Fruit fly (Drosophila melanogaster) whole organism, prepupa: ENCODE data around the gene Osi11.

ENCODE experiments used
- CG11762 ChIP-seq: fragments of 200-800 bp; sonication (Bioruptor generic); optimal IDR thresholded peaks from 3 replicates; lab custom pipeline; 2016; ENCODE audit warnings: missing biosample characterization, missing genetic modification characterization; ENCODE audit not compliant: insufficient read depth
- CG6854 ChIP-seq: fragments of 200-800 bp; sonication (Bioruptor generic); optimal IDR thresholded peaks from 2 replicates; lab custom pipeline; 2017; ENCODE audit warnings: missing biosample characterization, mild to moderate bottlenecking, missing genetic modification characterization
- CG7368 ChIP-seq: fragments of 200-800 bp; sonication (Bioruptor generic); optimal IDR thresholded peaks from 3 replicates; lab custom pipeline; 2016; ENCODE audit warnings: missing biosample characterization, missing genetic modification characterization
- Eip75B ChIP-seq: fragments of 200-800 bp; sonication (Bioruptor generic); optimal IDR thresholded peaks from 3 replicates; lab custom pipeline; 2016; ENCODE audit warnings: missing biosample characterization, missing genetic modification characterization
- Hr39 ChIP-seq: fragments of 200-800 bp; sonication (Bioruptor generic); optimal IDR thresholded peaks from 2 replicates; lab custom pipeline; 2016; ENCODE audit warnings: missing biosample characterization, missing genetic modification characterization
- Sox102F ChIP-seq: fragments of 200-800 bp; sonication (Bioruptor generic); optimal IDR thresholded peaks from 2 replicates; lab custom pipeline; 2016; ENCODE audit warnings: missing biosample characterization, mild to moderate bottlenecking, missing genetic modification characterization
- acj6 ChIP-seq: fragments of 200-800 bp; sonication (Bioruptor generic); optimal IDR thresholded peaks from 3 replicates; lab custom pipeline; 2016; ENCODE audit warnings: missing biosample characterization, missing genetic modification characterization
- vri ChIP-seq: fragments of 200-800 bp; sonication (Bioruptor generic); optimal IDR thresholded peaks from 3 replicates; lab custom pipeline; 2016; ENCODE audit warnings: missing biosample characterization, mild to moderate bottlenecking, missing genetic modification characterization

- TF ChIP-seq Eip75B (GFP tag; lab: Kevin White, UChicago) (no peak), vri (GFP tag; lab: Kevin White, UChicago) (no peak), Hr39 (no peak), CG7368 (GFP tag; lab: Kevin White, UChicago) (no peak), CG6854 (no peak), CG11762 (GFP tag; lab: Kevin White, UChicago) (no peak), Sox102F (no peak), acj6 (GFP tag; lab: Kevin White, UChicago) (no peak)
Measured at dm6 chr3R:6263658-6264057, 4.9 kb downstream of the Osi11 start, which contains the start of gene Osi10a.
